Worm (Caenorhabditis elegans) whole organism, late embryonic: Measurements from ENCODE around the gene ule-5.

Experiments
- ceh-14 ChIP-seq: sonication (generic microtip); optimal IDR thresholded peaks from 2 replicates; lab custom pipeline; 2016; ENCODE audit warnings: missing genotype, missing genetic modification characterization, missing compliant biosample characterization
- ceh-22 ChIP-seq: sonication (generic microtip); optimal IDR thresholded peaks from 2 replicates; lab custom pipeline; 2017; ENCODE audit warnings: missing biosample characterization, missing genetic modification characterization
- lin-11 ChIP-seq: fragments of 200-800 bp; sonication (Bioruptor generic); optimal IDR thresholded peaks from 2 replicates; lab custom pipeline; 2018; ENCODE audit warnings: mild to moderate bottlenecking, missing genetic modification characterization, missing compliant biosample characterization
- madf-2 ChIP-seq: sonication (generic microtip); optimal IDR thresholded peaks from 2 replicates; lab custom pipeline; 2017; ENCODE audit warnings: missing genetic modification characterization, missing compliant biosample characterization
- pha-2 ChIP-seq: sonication (generic microtip); optimal IDR thresholded peaks from 2 replicates; lab custom pipeline; 2017; ENCODE audit warnings: mild to moderate bottlenecking, missing genetic modification characterization, missing compliant biosample characterization
- pha-4 ChIP-seq: fragments of 150-350 bp; optimal IDR thresholded peaks from 2 replicates; lab custom pipeline; 2018; ENCODE audit warnings: missing biosample characterization, missing genetic modification reagents, missing genetic modification characterization
- tbx-2 ChIP-seq: sonication (generic microtip); optimal IDR thresholded peaks from 2 replicates; lab custom pipeline; 2016; ENCODE audit warnings: missing genetic modification characterization, missing compliant biosample characterization
- zip-5 ChIP-seq: sonication (generic microtip); optimal IDR thresholded peaks from 2 replicates; lab custom pipeline; 2016; ENCODE audit warnings: missing genetic modification characterization, missing compliant biosample characterization

ce11 chrX:11848618-11849017, 34.3 kb upstream of the ule-5 start, which contains the start of gene F54F7.9:
- TF ChIP-seq pha-4: no peak
- TF ChIP-seq lin-11: no peak
- TF ChIP-seq pha-2 (tag; lab: Kevin White, UChicago): no peak
- no peak for TF ChIP-seq madf-2 (tag; lab: Kevin White, UChicago)
- TF ChIP-seq zip-5 (tag; lab: Kevin White, UChicago): no peak
- no peak for TF ChIP-seq ceh-22 (tag; lab: Kevin White, UChicago)
- no peak for TF ChIP-seq ceh-14 (tag; lab: Kevin White, UChicago)
- TF ChIP-seq tbx-2: no peak
